Worm (Caenorhabditis elegans) whole organism, L3 larva: ENCODE data around the gene F47B8.18.

Experiments used
- ZK546.5 ChIP-seq: sonication (generic microtip); optimal IDR thresholded peaks from 2 replicates; lab custom pipeline; 2017; ENCODE audit warnings: missing biosample characterization, missing genetic modification characterization
- aly-2 ChIP-seq: fragments of 150-350 bp; optimal IDR thresholded peaks from 2 replicates; lab custom pipeline; 2014; ENCODE audit warnings: missing biosample characterization, missing genetic modification characterization
- ama-1 ChIP-seq: fragments of 150-350 bp; optimal IDR thresholded peaks from 2 replicates; lab custom pipeline; 2018
- ceh-16 ChIP-seq: sonication (generic microtip); optimal IDR thresholded peaks from 2 replicates; lab custom pipeline; 2017; ENCODE audit warnings: missing biosample characterization, missing genetic modification characterization
- ceh-28 ChIP-seq: fragments of 150-350 bp; optimal IDR thresholded peaks from 2 replicates; lab custom pipeline; 2014; ENCODE audit warnings: missing biosample characterization, missing genetic modification reagents, missing genetic modification characterization
- ceh-82 ChIP-seq: fragments of 150-350 bp; optimal IDR thresholded peaks from 2 replicates; lab custom pipeline; 2014; ENCODE audit warnings: missing biosample characterization, missing genetic modification characterization
- ceh-9 ChIP-seq: sonication (generic microtip); optimal IDR thresholded peaks from 2 replicates; lab custom pipeline; 2018; ENCODE audit warnings: missing biosample characterization, missing genetic modification characterization
- daf-12 ChIP-seq: fragments of 150-350 bp; optimal IDR thresholded peaks from 2 replicates; lab custom pipeline; 2014; ENCODE audit warnings: missing biosample characterization, missing genetic modification reagents, missing genetic modification characterization
- egl-27 ChIP-seq: sonication (generic microtip); optimal IDR thresholded peaks from 4 replicates; lab custom pipeline; 2017; ENCODE audit warnings: missing biosample characterization, missing genetic modification reagents, missing genetic modification characterization
- egl-5 ChIP-seq: fragments of 150-350 bp; optimal IDR thresholded peaks from 2 replicates; lab custom pipeline; 2017; ENCODE audit warnings: missing biosample characterization, missing genetic modification reagents, missing genetic modification characterization, inconsistent platforms
- elt-1 ChIP-seq: fragments of 150-350 bp; optimal IDR thresholded peaks from 2 replicates; lab custom pipeline; 2014; ENCODE audit warnings: missing biosample characterization, missing genetic modification characterization
- elt-2 ChIP-seq: sonication (generic microtip); optimal IDR thresholded peaks from 2 replicates; lab custom pipeline; 2016; ENCODE audit warnings: missing genetic modification reagents, mild to moderate bottlenecking, missing genetic modification characterization, missing compliant biosample characterization
- elt-3 ChIP-seq, 3 experiments: fragments of 150-350 bp in 1 of 3; sonication (generic microtip) in 2 of 3; optimal IDR thresholded peaks; 2 replicates in 2 of 3; 4 replicates in 1 of 3; lab custom pipeline; 2014 to 2017; ENCODE audit warnings: missing biosample characterization in 3 of 3, missing genetic modification characterization in 3 of 3
- eor-1 ChIP-seq, 2 experiments: fragments of 150-350 bp; optimal IDR thresholded peaks; 2 replicates each; lab custom pipeline; 2014 to 2018; ENCODE audit warnings: missing biosample characterization in 2 of 2, missing genetic modification characterization in 2 of 2
- fkh-10 ChIP-seq: sonication (generic microtip); optimal IDR thresholded peaks from 2 replicates; lab custom pipeline; 2017; ENCODE audit warnings: missing biosample characterization, missing genetic modification reagents, missing genetic modification characterization
- fkh-2 ChIP-seq: fragments of 150-350 bp; optimal IDR thresholded peaks from 2 replicates; lab custom pipeline; 2014; ENCODE audit warnings: missing biosample characterization, missing genetic modification reagents, missing genetic modification characterization
- fos-1 ChIP-seq: fragments of 150-350 bp; optimal IDR thresholded peaks from 2 replicates; lab custom pipeline; 2014; ENCODE audit warnings: missing biosample characterization, missing genetic modification characterization
- hmg-11 ChIP-seq: sonication (generic microtip); optimal IDR thresholded peaks from 2 replicates; lab custom pipeline; 2016; ENCODE audit warnings: missing genetic modification characterization, missing compliant biosample characterization
- jun-1 ChIP-seq: fragments of 150-350 bp; optimal IDR thresholded peaks from 2 replicates; lab custom pipeline; 2014; ENCODE audit warnings: missing biosample characterization, missing genetic modification reagents, missing genetic modification characterization
- lin-15B ChIP-seq: fragments of 150-350 bp; optimal IDR thresholded peaks from 2 replicates; lab custom pipeline; 2014; ENCODE audit warnings: missing biosample characterization, missing genetic modification characterization
- lin-39 ChIP-seq: fragments of 150-350 bp; optimal IDR thresholded peaks from 2 replicates; lab custom pipeline; 2018; ENCODE audit warnings: missing biosample characterization, missing genetic modification reagents, missing genetic modification characterization
- lsy-12 ChIP-seq: sonication (generic microtip); optimal IDR thresholded peaks from 2 replicates; lab custom pipeline; 2016; ENCODE audit warnings: mild to moderate bottlenecking, missing genetic modification characterization, missing compliant biosample characterization
- mdl-1 ChIP-seq: fragments of 150-350 bp; optimal IDR thresholded peaks from 2 replicates; lab custom pipeline; 2014; ENCODE audit warnings: missing biosample characterization, missing genetic modification characterization
- mml-1 ChIP-seq: fragments of 150-350 bp; sonication (generic microtip); optimal IDR thresholded peaks from 3 replicates; lab custom pipeline; 2014; ENCODE audit warnings: missing biosample characterization, missing genetic modification characterization
- nfya-1 ChIP-seq: sonication (generic microtip); optimal IDR thresholded peaks from 2 replicates; lab custom pipeline; 2017; ENCODE audit warnings: missing genetic modification characterization, mild to moderate bottlenecking, missing compliant biosample characterization, antibody characterized with exemption, moderate library complexity; ENCODE audit not compliant: insufficient read depth
- nhr-23 ChIP-seq: fragments of 150-350 bp; optimal IDR thresholded peaks from 2 replicates; lab custom pipeline; 2014; ENCODE audit warnings: missing biosample characterization, missing genetic modification reagents, missing genetic modification characterization
- nhr-237 ChIP-seq: fragments of 150-350 bp; optimal IDR thresholded peaks from 2 replicates; lab custom pipeline; 2014; ENCODE audit warnings: missing biosample characterization, missing genetic modification characterization
- nhr-25 ChIP-seq: sonication (generic microtip); optimal IDR thresholded peaks from 2 replicates; lab custom pipeline; 2017; ENCODE audit warnings: missing biosample characterization, missing genetic modification characterization
- nhr-28 ChIP-seq: fragments of 150-350 bp; optimal IDR thresholded peaks from 2 replicates; lab custom pipeline; 2014; ENCODE audit warnings: missing biosample characterization, missing genetic modification characterization
- nhr-43 ChIP-seq: sonication (generic microtip); optimal IDR thresholded peaks from 2 replicates; lab custom pipeline; 2016; ENCODE audit warnings: mild to moderate bottlenecking, missing genetic modification characterization, missing compliant biosample characterization; ENCODE audit not compliant: poor library complexity, severe bottlenecking
- nhr-67 ChIP-seq: fragments of 150-350 bp; optimal IDR thresholded peaks from 2 replicates; lab custom pipeline; 2014; ENCODE audit warnings: missing biosample characterization, missing genetic modification characterization
- nhr-76 ChIP-seq: fragments of 150-350 bp; sonication (generic microtip); optimal IDR thresholded peaks from 5 replicates; lab custom pipeline; 2014; ENCODE audit warnings: missing biosample characterization, missing genetic modification characterization
- nhr-77 ChIP-seq: fragments of 150-350 bp; optimal IDR thresholded peaks from 2 replicates; lab custom pipeline; 2014; ENCODE audit warnings: missing biosample characterization, missing genetic modification characterization
- pha-4 ChIP-seq: fragments of 150-350 bp; optimal IDR thresholded peaks from 2 replicates; lab custom pipeline; 2014; ENCODE audit warnings: missing biosample characterization, missing genetic modification reagents, missing genetic modification characterization
- pqm-1 ChIP-seq: fragments of 150-350 bp; optimal IDR thresholded peaks from 2 replicates; lab custom pipeline; 2017; ENCODE audit warnings: missing biosample characterization, missing genetic modification characterization, inconsistent platforms
- skn-1 ChIP-seq: fragments of 150-350 bp; optimal IDR thresholded peaks from 2 replicates; lab custom pipeline; 2014; ENCODE audit warnings: missing biosample characterization, missing genetic modification characterization
- snpc-4 ChIP-seq: fragments of 150-350 bp; optimal IDR thresholded peaks from 2 replicates; lab custom pipeline; 2014; ENCODE audit warnings: missing biosample characterization, missing genetic modification characterization
- tbx-2 ChIP-seq: sonication (generic microtip); optimal IDR thresholded peaks from 2 replicates; lab custom pipeline; 2016; ENCODE audit warnings: mild to moderate bottlenecking, missing genetic modification characterization, missing compliant biosample characterization
- unc-39 ChIP-seq: sonication (generic microtip); optimal IDR thresholded peaks from 4 replicates; lab custom pipeline; 2017; ENCODE audit warnings: missing biosample characterization, missing genetic modification characterization
- unc-62 ChIP-seq: fragments of 150-350 bp; sonication (generic microtip); optimal IDR thresholded peaks from 4 replicates; lab custom pipeline; 2014; ENCODE audit warnings: missing biosample characterization, missing genetic modification reagents, missing genetic modification characterization
- zag-1 ChIP-seq: fragments of 150-350 bp; optimal IDR thresholded peaks from 2 replicates; lab custom pipeline; 2014; ENCODE audit warnings: missing biosample characterization, missing genetic modification characterization
- ztf-11 ChIP-seq: fragments of 150-350 bp; optimal IDR thresholded peaks from 2 replicates; lab custom pipeline; 2014; ENCODE audit warnings: missing biosample characterization, missing genetic modification characterization
- ztf-4 ChIP-seq: fragments of 150-350 bp; optimal IDR thresholded peaks from 2 replicates; lab custom pipeline; 2014; ENCODE audit warnings: missing biosample characterization, missing genetic modification characterization

The F47B8.18 gene

ce11 chrV:14327776-14328175 is 2.5 kb upstream of the F47B8.18 start, which contains the start of gene F47B8.5:
TSS of gene F47B8.5 (minus strand) at chrV:14327876.
- TF ChIP-seq nhr-77, result no peak
- no peak for TF ChIP-seq ceh-9 (tag; lab: Kevin White, UChicago)
- no peak for TF ChIP-seq fkh-2 (tag; lab: Kevin White, UChicago)
- TF ChIP-seq nhr-25 (tag; lab: Kevin White, UChicago), result no peak
- TF ChIP-seq zag-1 (tag; lab: Kevin White, UChicago), result no peak
- no peak for TF ChIP-seq nhr-43 (tag; lab: Kevin White, UChicago)
- no peak for TF ChIP-seq skn-1 (tag; lab: Kevin White, UChicago)
- TF ChIP-seq hmg-11 (tag; lab: Kevin White, UChicago), result no peak
- TF ChIP-seq aly-2 (tag; lab: Kevin White, UChicago), result no peak
- TF ChIP-seq nhr-28 (tag; lab: Kevin White, UChicago), result no peak
- no peak for TF ChIP-seq egl-5

- TF ChIP-seq skn-1 (tag; lab: Kevin White, UChicago) (peak; percentile 14), pha-4 (tag; lab: Kevin White, UChicago) (peak; percentile 63), hmg-11 (tag; lab: Kevin White, UChicago) (peak; percentile 43), nhr-77 (no peak), lin-15B (tag; lab: Kevin White, UChicago) (peak; percentile 15), egl-5 (peak; percentile 27), snpc-4 (tag; lab: Kevin White, UChicago) (peak; percentile 17), nhr-25 (tag; lab: Kevin White, UChicago) (peak; percentile 45), fos-1 (tag; lab: Kevin White, UChicago) (no peak), nhr-23 (tag; lab: Kevin White, UChicago) (peak; percentile 6), ceh-28 (tag; lab: Kevin White, UChicago) (no peak), ama-1 (lab: Kevin White, UChicago) (peak; percentile 5), nfya-1 (tag; lab: Kevin White, UChicago) (peak; percentile 69)
- TF ChIP-seq, all 47 proteins: peak for 10
Measured at ce11 chrV:14322743-14323142, 2.5 kb downstream of the F47B8.18 start, which contains the start of gene F47B8.3. TSS of gene F47B8.3 (minus strand) at chrV:14323003.

- TF ChIP-seq mdl-1 (no peak), nhr-77 (no peak), snpc-4 (tag; lab: Kevin White, UChicago) (no peak), pha-4 (tag; lab: Kevin White, UChicago) (no peak), unc-39 (tag; lab: Kevin White, UChicago) (no peak), lin-39 (tag; lab: Kevin White, UChicago) (no peak), elt-2 (tag; lab: Kevin White, UChicago) (no peak), nhr-67 (no peak), ceh-16 (no peak), pqm-1 (tag; lab: Kevin White, UChicago) (no peak), fkh-10 (GFP tag; lab: Kevin White, UChicago) (no peak), nhr-25 (tag; lab: Kevin White, UChicago) (no peak), daf-12 (tag; lab: Kevin White, UChicago) (no peak)
Measured at ce11 chrV:14320730-14321319, 4.4 kb downstream of the F47B8.18 start.

ce11 chrV:14320246-14320645 is 5.0 kb downstream of the F47B8.18 start, which contains the start of gene F47B8.14:
TSS of gene F47B8.14 (plus strand) at chrV:14320546.
- TF ChIP-seq ztf-11 (tag; lab: Kevin White, UChicago), result no peak
- TF ChIP-seq lin-15B (tag; lab: Kevin White, UChicago), result no peak
- no peak for TF ChIP-seq ceh-82
- no peak for TF ChIP-seq nhr-25 (tag; lab: Kevin White, UChicago)

- TF ChIP-seq lsy-12 (tag; lab: Kevin White, UChicago) (no peak), jun-1 (tag; lab: Kevin White, UChicago) (no peak), elt-1 (tag; lab: Kevin White, UChicago) (no peak), ztf-11 (tag; lab: Kevin White, UChicago) (no peak), elt-3 (tag; optimal IDR thresholded peaks at IDR 0.05; lab: Kevin White, UChicago) (no peak), unc-62 (GFP tag; lab: Kevin White, UChicago) (no peak), tbx-2 (tag; lab: Kevin White, UChicago) (no peak), ceh-28 (tag; lab: Kevin White, UChicago) (no peak), ztf-4 (tag; lab: Kevin White, UChicago) (no peak), eor-1 (tag; optimal IDR thresholded peaks at IDR 0.05; lab: Kevin White, UChicago) (no peak), nfya-1 (tag; lab: Kevin White, UChicago) (no peak), fkh-2 (tag; lab: Kevin White, UChicago) (no peak), ZK546.5 (tag; lab: Kevin White, UChicago) (no peak), fos-1 (tag; lab: Kevin White, UChicago) (no peak), ceh-16 (no peak), nhr-237 (tag; lab: Kevin White, UChicago) (no peak), egl-27 (tag; lab: Kevin White, UChicago) (no peak), nhr-76 (tag; lab: Kevin White, UChicago) (no peak), aly-2 (tag; lab: Kevin White, UChicago) (no peak), mml-1 (tag; lab: Kevin White, UChicago) (no peak)
- TF ChIP-seq, all 47 proteins: peak for 0
Measured at ce11 chrV:14319101-14319781, 6.0 kb downstream of the F47B8.18 start, which contains the start of gene F47B8.13. TSS of gene F47B8.13 (minus strand) at chrV:14319731.
